Fruit fly (Drosophila melanogaster) whole organism, embryonic: ENCODE results near the gene mbt.

Experiments
- Bdp1 ChIP-seq: fragments of 200-800 bp; sonication (Bioruptor generic); optimal IDR thresholded peaks from 3 replicates; lab custom pipeline; 2016; ENCODE audit warnings: missing biosample characterization, missing genetic modification characterization
- C15 ChIP-seq: fragments of 200-800 bp; sonication (Bioruptor generic); IDR thresholded peaks from 3 replicates; pipeline ENCODE4 v1.3.6; 2022; ENCODE audit warnings: missing biosample characterization, missing genetic modification characterization
- CG10543 ChIP-seq: fragments of 200-800 bp; sonication (Bioruptor generic); optimal IDR thresholded peaks from 3 replicates; lab custom pipeline; 2017; ENCODE audit warnings: missing biosample characterization, mild to moderate bottlenecking, missing genetic modification characterization, moderate library complexity
- CG10654 ChIP-seq: fragments of 200-800 bp; sonication (Bioruptor generic); optimal IDR thresholded peaks from 2 replicates; lab custom pipeline; 2016; ENCODE audit warnings: missing biosample characterization, missing genetic modification characterization
- CG11398 ChIP-seq: fragments of 200-800 bp; sonication (Bioruptor generic); optimal IDR thresholded peaks from 2 replicates; lab custom pipeline; 2016; ENCODE audit warnings: missing biosample characterization, missing genetic modification characterization
- CG11723 ChIP-seq: fragments of 200-800 bp; sonication (Bioruptor generic); optimal IDR thresholded peaks from 2 replicates; lab custom pipeline; 2017; ENCODE audit warnings: missing biosample characterization, mild to moderate bottlenecking, missing genetic modification characterization
- CG14710 ChIP-seq: fragments of 200-800 bp; sonication (Bioruptor generic); optimal IDR thresholded peaks from 3 replicates; lab custom pipeline; 2019; ENCODE audit warnings: missing biosample characterization, mild to moderate bottlenecking, missing genetic modification characterization, moderate library complexity
- CG1832 ChIP-seq: fragments of 200-800 bp; sonication (Bioruptor generic); optimal IDR thresholded peaks from 2 replicates; lab custom pipeline; 2017; ENCODE audit warnings: missing biosample characterization, mild to moderate bottlenecking, missing genetic modification characterization, inconsistent platforms
- CG2120 ChIP-seq: fragments of 200-800 bp; sonication (Bioruptor generic); optimal IDR thresholded peaks from 3 replicates; lab custom pipeline; 2016; ENCODE audit warnings: missing biosample characterization, missing genetic modification characterization
- CG2712 ChIP-seq: fragments of 200-800 bp; optimal IDR thresholded peaks from 3 replicates; lab custom pipeline; 2019; ENCODE audit warnings: missing biosample characterization, mild to moderate bottlenecking, missing genetic modification characterization, moderate library complexity
- CG4707 ChIP-seq: fragments of 200-800 bp; sonication (Bioruptor generic); optimal IDR thresholded peaks from 2 replicates; lab custom pipeline; 2018; ENCODE audit warnings: missing biosample characterization, mild to moderate bottlenecking, missing genetic modification characterization, moderate library complexity
- CG7745 ChIP-seq: fragments of 200-800 bp; sonication (Bioruptor generic); optimal IDR thresholded peaks from 2 replicates; lab custom pipeline; 2018; ENCODE audit warnings: missing biosample characterization, mild to moderate bottlenecking, missing genetic modification characterization, moderate library complexity
- CG7839 ChIP-seq: fragments of 200-800 bp; sonication (Bioruptor generic); optimal IDR thresholded peaks from 3 replicates; lab custom pipeline; 2018; ENCODE audit warnings: missing biosample characterization, mild to moderate bottlenecking, missing genetic modification characterization, moderate library complexity
- CG9727 ChIP-seq: fragments of 200-800 bp; sonication (Bioruptor generic); optimal IDR thresholded peaks from 3 replicates; lab custom pipeline; 2017; ENCODE audit warnings: missing biosample characterization, mild to moderate bottlenecking, missing genetic modification characterization
- D ChIP-seq, 2 experiments: fragments of 200-800 bp in 1 of 2; fragments of >200 bp in 1 of 2; sonication (Bioruptor generic) in 1 of 2; optimal IDR thresholded peaks; 2 replicates in 1 of 2; 3 replicates in 1 of 2; lab custom pipeline; 2017; ENCODE audit warnings: mild to moderate bottlenecking in 1 of 2, missing biosample characterization in 1 of 2, missing genetic modification characterization in 1 of 2, missing genetic modification reagents in 1 of 2
- Dbx ChIP-seq: fragments of 200-800 bp; sonication (Bioruptor generic); IDR thresholded peaks from 3 replicates; pipeline ENCODE4 v1.3.6; 2022; ENCODE audit warnings: missing biosample characterization, missing genetic modification characterization
- ERR ChIP-seq: fragments of 200-800 bp; sonication (Bioruptor generic); optimal IDR thresholded peaks from 2 replicates; lab custom pipeline; 2016; ENCODE audit warnings: missing biosample characterization, missing genetic modification characterization
- H2.0 ChIP-seq: fragments of 200-800 bp; sonication (Bioruptor generic); IDR thresholded peaks from 2 replicates; pipeline ENCODE4 v1.3.6; 2022; ENCODE audit warnings: missing biosample characterization, missing genetic modification characterization
- HHEX ChIP-seq: fragments of 200-800 bp; sonication (Bioruptor generic); optimal IDR thresholded peaks from 3 replicates; lab custom pipeline; 2017; ENCODE audit warnings: missing biosample characterization, mild to moderate bottlenecking, missing genetic modification characterization, missing genetic modification reagents
- Hr3 ChIP-seq: fragments of 200-800 bp; sonication (Bioruptor generic); optimal IDR thresholded peaks from 3 replicates; lab custom pipeline; 2016; ENCODE audit warnings: missing biosample characterization, missing genetic modification characterization
- Med ChIP-seq: fragments of 200-800 bp; sonication (Bioruptor generic); peaks from one replicate; lab custom pipeline; 2016; ENCODE audit warnings: missing biosample characterization, missing genetic modification characterization, mild to moderate bottlenecking, inconsistent platforms, moderate library complexity
- NC2β ChIP-seq: fragments of 200-800 bp; sonication (Bioruptor generic); optimal IDR thresholded peaks from 2 replicates; lab custom pipeline; 2016; ENCODE audit warnings: missing biosample characterization, missing genetic modification characterization
- Oli ChIP-seq: fragments of 200-800 bp; sonication (Bioruptor generic); optimal IDR thresholded peaks from 2 replicates; lab custom pipeline; 2018; ENCODE audit warnings: missing biosample characterization, mild to moderate bottlenecking, missing genetic modification characterization, moderate library complexity
- Opbp ChIP-seq: fragments of 200-800 bp; sonication (Bioruptor generic); IDR thresholded peaks from 3 replicates; pipeline ENCODE4 v1.3.6; 2022; ENCODE audit warnings: missing biosample characterization, missing genetic modification characterization; ENCODE audit not compliant: partially characterized antibody
- PHDP ChIP-seq: fragments of 200-800 bp; sonication (Bioruptor generic); optimal IDR thresholded peaks from 3 replicates; lab custom pipeline; 2018; ENCODE audit warnings: missing biosample characterization, mild to moderate bottlenecking, missing genetic modification characterization, moderate library complexity
- Ssrp ChIP-seq: fragments of 200-800 bp; sonication (Bioruptor generic); optimal IDR thresholded peaks from 2 replicates; lab custom pipeline; 2018; ENCODE audit warnings: missing biosample characterization, mild to moderate bottlenecking, missing genetic modification characterization, moderate library complexity
- Xbp1 ChIP-seq: fragments of 200-800 bp; sonication (Bioruptor generic); optimal IDR thresholded peaks from 3 replicates; lab custom pipeline; 2016; ENCODE audit warnings: missing biosample characterization, mild to moderate bottlenecking, missing genetic modification characterization
- ap ChIP-seq: fragments of 200-800 bp; sonication (Bioruptor generic); IDR thresholded peaks from 2 replicates; pipeline ENCODE4 v1.3.6; 2022; ENCODE audit warnings: missing biosample characterization, missing genetic modification characterization
- ara ChIP-seq: fragments of 200-800 bp; sonication (Bioruptor generic); IDR thresholded peaks from 2 replicates; pipeline ENCODE4 v1.3.6; 2022; ENCODE audit warnings: missing biosample characterization, missing genetic modification characterization
- dati ChIP-seq: fragments of 200-800 bp; sonication (Bioruptor generic); IDR thresholded peaks from 2 replicates; pipeline ENCODE4 v1.3.6; 2022; ENCODE audit warnings: missing biosample characterization, missing genetic modification characterization
- dmrt11E ChIP-seq: fragments of 200-800 bp; sonication (Bioruptor generic); optimal IDR thresholded peaks from 3 replicates; lab custom pipeline; 2018; ENCODE audit warnings: missing biosample characterization, mild to moderate bottlenecking, missing genetic modification characterization, moderate library complexity
- fd102C ChIP-seq: fragments of 200-800 bp; sonication (Bioruptor generic); optimal IDR thresholded peaks from 2 replicates; lab custom pipeline; 2018; ENCODE audit warnings: missing biosample characterization, mild to moderate bottlenecking, missing genetic modification characterization, moderate library complexity
- fd64A ChIP-seq: fragments of 200-800 bp; sonication (Bioruptor generic); optimal IDR thresholded peaks from 3 replicates; lab custom pipeline; 2018; ENCODE audit warnings: missing biosample characterization, mild to moderate bottlenecking, missing genetic modification characterization
- fru ChIP-seq: fragments of >200 bp; optimal IDR thresholded peaks from 2 replicates; lab custom pipeline; 2017
- gce ChIP-seq: fragments of 200-800 bp; sonication (Bioruptor generic); IDR thresholded peaks from 3 replicates; pipeline ENCODE4 v1.3.6; 2022; ENCODE audit warnings: missing biosample characterization, missing genetic modification characterization
- hth ChIP-seq: fragments of >200 bp; optimal IDR thresholded peaks from 2 replicates; lab custom pipeline; 2017; ENCODE audit warnings: inconsistent platforms
- insv ChIP-seq, 2 experiments: fragments of 200-800 bp; sonication (Bioruptor generic); optimal IDR thresholded peaks; 3 replicates each; lab custom pipeline; 2016 to 2018; ENCODE audit warnings: missing biosample characterization in 2 of 2, missing genetic modification characterization in 2 of 2
- jigr1 ChIP-seq: fragments of 200-800 bp; sonication (Bioruptor generic); IDR thresholded peaks from 3 replicates; pipeline ENCODE4 v1.3.6; 2022; ENCODE audit warnings: missing biosample characterization, missing genetic modification characterization
- jumu ChIP-seq: fragments of 200-800 bp; sonication (Bioruptor generic); optimal IDR thresholded peaks from 3 replicates; lab custom pipeline; 2016; ENCODE audit warnings: missing biosample characterization, missing genetic modification characterization
- kah ChIP-seq: fragments of 200-800 bp; sonication (Bioruptor generic); optimal IDR thresholded peaks from 2 replicates; lab custom pipeline; 2018; ENCODE audit warnings: missing biosample characterization, mild to moderate bottlenecking, missing genetic modification characterization
- kay ChIP-seq: fragments of 200-800 bp; sonication (Bioruptor generic); optimal IDR thresholded peaks from 2 replicates; lab custom pipeline; 2016; ENCODE audit warnings: missing biosample characterization, missing genetic modification characterization
- kni ChIP-seq: fragments of 200-800 bp; sonication (Bioruptor generic); optimal IDR thresholded peaks from 3 replicates; lab custom pipeline; 2017; ENCODE audit warnings: mild to moderate bottlenecking, missing biosample characterization, missing genetic modification reagents, missing genetic modification characterization
- knrl ChIP-seq: fragments of 200-800 bp; sonication (Bioruptor generic); IDR thresholded peaks from 3 replicates; pipeline ENCODE4 v1.3.6; 2022; ENCODE audit warnings: missing biosample characterization, missing genetic modification characterization; ENCODE audit not compliant: partially characterized antibody
- pb ChIP-seq: fragments of 200-800 bp; sonication (Bioruptor generic); optimal IDR thresholded peaks from 3 replicates; lab custom pipeline; 2016; ENCODE audit warnings: missing biosample characterization, missing genetic modification characterization
- peb ChIP-seq: fragments of 200-800 bp; sonication (Bioruptor generic); IDR thresholded peaks from 2 replicates; pipeline ENCODE4 v1.3.6; 2022; ENCODE audit warnings: missing biosample characterization, missing genetic modification characterization
- prd ChIP-seq, 3 experiments: fragments of >200 bp in 2 of 3; fragments of 200-800 bp in 1 of 3; sonication (Bioruptor generic) in 1 of 3; optimal IDR thresholded peaks in 2 of 3; IDR thresholded peaks in 1 of 3; 2 replicates in 2 of 3; 3 replicates in 1 of 3; pipeline versions ENCODE4 v1.3.6 to Lab custom; 2017 to 2022; ENCODE audit warnings: missing biosample characterization in 1 of 3, missing genetic modification characterization in 1 of 3
- pros ChIP-seq: fragments of 200-800 bp; sonication (Bioruptor generic); optimal IDR thresholded peaks from 3 replicates; lab custom pipeline; 2019; ENCODE audit warnings: missing biosample characterization, mild to moderate bottlenecking, missing genetic modification characterization, moderate library complexity
- slou ChIP-seq: fragments of 200-800 bp; sonication (Bioruptor generic); optimal IDR thresholded peaks from 3 replicates; lab custom pipeline; 2016; ENCODE audit warnings: missing biosample characterization, missing genetic modification characterization
- sug ChIP-seq: fragments of 200-800 bp; optimal IDR thresholded peaks from 2 replicates; lab custom pipeline; 2019; ENCODE audit warnings: missing biosample characterization, mild to moderate bottlenecking, missing genetic modification characterization, moderate library complexity
- wek ChIP-seq: fragments of 200-800 bp; sonication (Bioruptor generic); optimal IDR thresholded peaks from 3 replicates; lab custom pipeline; 2018; ENCODE audit warnings: missing biosample characterization, mild to moderate bottlenecking, missing genetic modification characterization, moderate library complexity
- zf30C ChIP-seq: fragments of 200-800 bp; sonication (Bioruptor generic); optimal IDR thresholded peaks from 3 replicates; lab custom pipeline; 2018; ENCODE audit warnings: missing biosample characterization, mild to moderate bottlenecking, missing genetic modification characterization

Gene mbt

dm6 chrX:16596250-16596793 is 14.2 kb upstream of the mbt start (continued):
- no peak for TF ChIP-seq CG11398
- TF ChIP-seq fd102C (GFP tag; lab: Kevin White, UChicago), result no peak
- TF ChIP-seq NC2β (GFP tag; lab: Kevin White, UChicago), result no peak
- TF ChIP-seq ERR (GFP tag; lab: Kevin White, UChicago), result no peak
- TF ChIP-seq slou (GFP tag; lab: Kevin White, UChicago), result no peak
- no peak for TF ChIP-seq sug
- no peak for TF ChIP-seq Bdp1
- TF ChIP-seq fru (lab: Kevin White, UChicago), result no peak
- no peak for TF ChIP-seq HHEX (GFP tag; lab: Kevin White, UChicago)
- no peak for TF ChIP-seq kah (GFP tag; lab: Kevin White, UChicago)
- peak; percentile 12 for TF ChIP-seq CG14710
- TF ChIP-seq kni, result peak; percentile 36
- TF ChIP-seq jigr1 (GFP tag; lab: Robert Waterston, UW), result no peak
- TF ChIP-seq CG11723 (GFP tag; lab: Kevin White, UChicago), result no peak
- peak; percentile 52 for TF ChIP-seq CG7745 (tag; lab: Kevin White, UChicago)
- no peak for TF ChIP-seq Hr3 (GFP tag; lab: Kevin White, UChicago)
- no peak for TF ChIP-seq Ssrp (tag; lab: Kevin White, UChicago)
- TF ChIP-seq zf30C (GFP tag; lab: Kevin White, UChicago), result no peak
- peak; percentile 21 for TF ChIP-seq Med
- TF ChIP-seq gce (GFP tag; lab: Robert Waterston, UW), result no peak
- no peak for TF ChIP-seq wek (GFP tag; lab: Kevin White, UChicago)
- no peak for TF ChIP-seq Opbp (GFP tag; lab: Robert Waterston, UW)
- no peak for TF ChIP-seq D (optimal IDR thresholded peaks at IDR 0.05; lab: Kevin White, UChicago)
- no peak for TF ChIP-seq D (GFP tag; optimal IDR thresholded peaks at IDR 0.05; lab: Kevin White, UChicago)
- TF ChIP-seq pb, result no peak
- TF ChIP-seq CG4707 (GFP tag; lab: Kevin White, UChicago), result no peak
- TF ChIP-seq ara, result no peak
- TF ChIP-seq ap (GFP tag; lab: Robert Waterston, UW), result no peak
- no peak for TF ChIP-seq Xbp1 (GFP tag; lab: Kevin White, UChicago)
- no peak for TF ChIP-seq Oli (tag; lab: Kevin White, UChicago)
- TF ChIP-seq peb (GFP tag; lab: Robert Waterston, UW), result no peak
- TF ChIP-seq dati (GFP tag; lab: Robert Waterston, UW), result no peak
- TF ChIP-seq CG10543 (GFP tag; lab: Kevin White, UChicago), result peak; percentile 23
- no peak for TF ChIP-seq CG10654 (GFP tag; lab: Kevin White, UChicago)
- no peak for TF ChIP-seq Dbx (GFP tag; lab: Robert Waterston, UW)
- TF ChIP-seq prd (optimal IDR thresholded peaks at IDR 0.05; lab: Kevin White, UChicago), result no peak
- TF ChIP-seq prd (GFP tag; IDR thresholded peaks at IDR 0.05; lab: Robert Waterston, UW), result no peak
- no peak for TF ChIP-seq CG1832 (GFP tag; lab: Kevin White, UChicago)
- TF ChIP-seq hth (lab: Kevin White, UChicago), result no peak
- TF ChIP-seq C15, result no peak
- TF ChIP-seq kay, result peak; percentile 16
- TF ChIP-seq jumu (GFP tag; lab: Kevin White, UChicago), result no peak
- TF ChIP-seq fd64A (GFP tag; lab: Kevin White, UChicago), result peak; percentile 30
- TF ChIP-seq H2.0 (GFP tag; lab: Robert Waterston, UW), result no peak
- TF ChIP-seq CG2712 (tag; lab: Kevin White, UChicago), result no peak
- peak; percentile 11 for TF ChIP-seq CG2120 (GFP tag; lab: Kevin White, UChicago)
- peak; percentile 13 for TF ChIP-seq dmrt11E (tag; lab: Kevin White, UChicago)
- TF ChIP-seq knrl, result no peak
- TF ChIP-seq insv (GFP tag; optimal IDR thresholded peaks at IDR 0.05; lab: Kevin White, UChicago), result no peak
- no peak for TF ChIP-seq CG9727
- TF ChIP-seq pros (GFP tag; lab: Kevin White, UChicago), result no peak
- TF ChIP-seq CG7839 (tag; lab: Kevin White, UChicago), result no peak
- no peak for TF ChIP-seq PHDP
